Fruit fly (Drosophila melanogaster) whole organism, prepupa: ENCODE data around the gene CG15152.

Experiments
- CG10631 ChIP-seq: fragments of 200-800 bp; sonication (Bioruptor generic); optimal IDR thresholded peaks from 2 replicates; lab custom pipeline; 2016; ENCODE audit warnings: missing biosample characterization, missing genetic modification characterization
- CG10669 ChIP-seq: fragments of 200-800 bp; sonication (Bioruptor generic); optimal IDR thresholded peaks from 3 replicates; lab custom pipeline; 2018; ENCODE audit warnings: missing biosample characterization, mild to moderate bottlenecking, missing genetic modification characterization, moderate library complexity
- CG11762 ChIP-seq: fragments of 200-800 bp; sonication (Bioruptor generic); optimal IDR thresholded peaks from 3 replicates; lab custom pipeline; 2016; ENCODE audit warnings: missing biosample characterization, missing genetic modification characterization; ENCODE audit not compliant: insufficient read depth
- CG11902 ChIP-seq: fragments of 200-800 bp; sonication (Bioruptor generic); optimal IDR thresholded peaks from 3 replicates; lab custom pipeline; 2016; ENCODE audit warnings: missing biosample characterization, missing genetic modification characterization
- CG15336 ChIP-seq: fragments of 200-800 bp; sonication (Bioruptor generic); IDR thresholded peaks from 2 replicates; pipeline ENCODE4 v1.3.6; 2022; ENCODE audit warnings: missing biosample characterization, missing genetic modification characterization
- CG1621 ChIP-seq: fragments of 200-800 bp; sonication (Bioruptor generic); optimal IDR thresholded peaks from 3 replicates; lab custom pipeline; 2018; ENCODE audit warnings: missing biosample characterization, mild to moderate bottlenecking, missing genetic modification characterization
- CG16779 ChIP-seq: fragments of 200-800 bp; sonication (Bioruptor generic); optimal IDR thresholded peaks from 3 replicates; lab custom pipeline; 2017; ENCODE audit warnings: missing biosample characterization, mild to moderate bottlenecking, missing genetic modification characterization
- CG32006 ChIP-seq: fragments of 200-800 bp; sonication (Bioruptor generic); optimal IDR thresholded peaks from 3 replicates; lab custom pipeline; 2017; ENCODE audit warnings: missing biosample characterization, mild to moderate bottlenecking, missing genetic modification characterization
- CG34406 ChIP-seq: fragments of 200-800 bp; sonication (Bioruptor generic); optimal IDR thresholded peaks from 3 replicates; lab custom pipeline; 2016; ENCODE audit warnings: missing biosample characterization, missing genetic modification characterization
- CG3919 ChIP-seq: fragments of 200-800 bp; sonication (Bioruptor generic); optimal IDR thresholded peaks from 3 replicates; lab custom pipeline; 2016; ENCODE audit warnings: missing biosample characterization, missing genetic modification characterization
- CG4318 ChIP-seq: fragments of 200-800 bp; sonication (Bioruptor generic); optimal IDR thresholded peaks from 3 replicates; lab custom pipeline; 2017; ENCODE audit warnings: missing biosample characterization, mild to moderate bottlenecking, missing genetic modification characterization
- CG6163 ChIP-seq: fragments of 200-800 bp; sonication (Bioruptor generic); IDR thresholded peaks from 3 replicates; pipeline ENCODE4 v1.3.6; 2022; ENCODE audit warnings: missing biosample characterization, missing genetic modification characterization
- CG6276 ChIP-seq: fragments of 200-800 bp; sonication (Bioruptor generic); optimal IDR thresholded peaks from 2 replicates; lab custom pipeline; 2017; ENCODE audit warnings: missing biosample characterization, mild to moderate bottlenecking, missing genetic modification characterization
- CG6792 ChIP-seq: fragments of 200-800 bp; sonication (Bioruptor generic); optimal IDR thresholded peaks from 3 replicates; lab custom pipeline; 2016; ENCODE audit warnings: missing biosample characterization, missing genetic modification characterization
- CG6808 ChIP-seq: fragments of 200-800 bp; sonication (Bioruptor generic); optimal IDR thresholded peaks from 3 replicates; lab custom pipeline; 2017; ENCODE audit warnings: missing biosample characterization, missing genetic modification characterization, mild to moderate bottlenecking, moderate library complexity, missing genetic modification reagents
- CG8119 ChIP-seq: fragments of 200-800 bp; sonication (Bioruptor generic); IDR thresholded peaks from 3 replicates; pipeline ENCODE4 v1.3.6; 2022; ENCODE audit warnings: missing biosample characterization, missing genetic modification characterization
- CG8632 ChIP-seq: fragments of 200-800 bp; sonication (Bioruptor generic); optimal IDR thresholded peaks from 3 replicates; lab custom pipeline; 2016; ENCODE audit warnings: missing biosample characterization, missing genetic modification characterization
- CG9139 ChIP-seq: fragments of 200-800 bp; sonication (Bioruptor generic); optimal IDR thresholded peaks from 3 replicates; lab custom pipeline; 2017; ENCODE audit warnings: missing biosample characterization, mild to moderate bottlenecking, missing genetic modification characterization
- Eip75B ChIP-seq: fragments of 200-800 bp; sonication (Bioruptor generic); optimal IDR thresholded peaks from 3 replicates; lab custom pipeline; 2016; ENCODE audit warnings: missing biosample characterization, missing genetic modification characterization
- Eip78C ChIP-seq: fragments of 200-800 bp; sonication (Bioruptor generic); peaks from one replicate; lab custom pipeline; 2016; ENCODE audit warnings: missing biosample characterization, missing genetic modification characterization
- Eip93F ChIP-seq: fragments of 200-800 bp; sonication (Bioruptor generic); optimal IDR thresholded peaks from 2 replicates; lab custom pipeline; 2016; ENCODE audit warnings: missing biosample characterization, mild to moderate bottlenecking, missing genetic modification characterization
- Ets21C ChIP-seq: fragments of 200-800 bp; sonication (Bioruptor generic); optimal IDR thresholded peaks from 3 replicates; lab custom pipeline; 2016; ENCODE audit warnings: missing biosample characterization, missing genetic modification characterization
- Ets96B ChIP-seq: fragments of 200-800 bp; optimal IDR thresholded peaks from 2 replicates; lab custom pipeline; 2019; ENCODE audit warnings: missing biosample characterization, mild to moderate bottlenecking, missing genetic modification characterization, moderate library complexity
- Gug ChIP-seq: fragments of 200-800 bp; sonication (Bioruptor generic); IDR thresholded peaks from 2 replicates; pipeline ENCODE4 v1.3.6; 2022; ENCODE audit warnings: missing biosample characterization, missing genetic modification characterization
- Hr39 ChIP-seq: fragments of 200-800 bp; sonication (Bioruptor generic); optimal IDR thresholded peaks from 2 replicates; lab custom pipeline; 2016; ENCODE audit warnings: missing biosample characterization, missing genetic modification characterization
- Hr4 ChIP-seq: fragments of 200-800 bp; sonication (Bioruptor generic); optimal IDR thresholded peaks from 3 replicates; lab custom pipeline; 2016; ENCODE audit warnings: missing biosample characterization, missing genetic modification characterization
- Lpt ChIP-seq: fragments of 200-800 bp; sonication (Bioruptor generic); optimal IDR thresholded peaks from 3 replicates; lab custom pipeline; 2016; ENCODE audit warnings: missing biosample characterization, missing genetic modification characterization
- Met ChIP-seq: fragments of 200-800 bp; sonication (Bioruptor generic); optimal IDR thresholded peaks from 3 replicates; lab custom pipeline; 2016; ENCODE audit warnings: missing biosample characterization, missing genetic modification characterization
- Smox ChIP-seq: fragments of 200-800 bp; sonication (Bioruptor generic); optimal IDR thresholded peaks from 3 replicates; lab custom pipeline; 2016; ENCODE audit warnings: missing biosample characterization, missing genetic modification characterization
- Sox102F ChIP-seq: fragments of 200-800 bp; sonication (Bioruptor generic); optimal IDR thresholded peaks from 2 replicates; lab custom pipeline; 2016; ENCODE audit warnings: missing biosample characterization, mild to moderate bottlenecking, missing genetic modification characterization
- achi ChIP-seq: fragments of 200-800 bp; sonication (Bioruptor generic); optimal IDR thresholded peaks from 3 replicates; lab custom pipeline; 2016; ENCODE audit warnings: missing biosample characterization, missing genetic modification characterization
- acj6 ChIP-seq: fragments of 200-800 bp; sonication (Bioruptor generic); optimal IDR thresholded peaks from 3 replicates; lab custom pipeline; 2016; ENCODE audit warnings: missing biosample characterization, missing genetic modification characterization
- cyc ChIP-seq: fragments of 200-800 bp; sonication (Bioruptor generic); optimal IDR thresholded peaks from 3 replicates; lab custom pipeline; 2016; ENCODE audit warnings: missing biosample characterization, missing genetic modification characterization
- dac ChIP-seq: fragments of 200-800 bp; sonication (Bioruptor generic); optimal IDR thresholded peaks from 2 replicates; lab custom pipeline; 2017; ENCODE audit warnings: missing biosample characterization, mild to moderate bottlenecking, missing genetic modification characterization
- dsx ChIP-seq: fragments of 200-800 bp; optimal IDR thresholded peaks from 3 replicates; lab custom pipeline; 2019; ENCODE audit warnings: missing biosample characterization, mild to moderate bottlenecking, missing genetic modification characterization, moderate library complexity; ENCODE audit not compliant: poor library complexity, severe bottlenecking
- eg ChIP-seq: fragments of 200-800 bp; sonication (Bioruptor generic); IDR thresholded peaks from 3 replicates; pipeline ENCODE4 v1.3.6; 2022; ENCODE audit warnings: missing biosample characterization, missing genetic modification characterization
- fd59A ChIP-seq: fragments of 200-800 bp; sonication (Bioruptor generic); optimal IDR thresholded peaks from 2 replicates; lab custom pipeline; 2017; ENCODE audit warnings: missing biosample characterization, mild to moderate bottlenecking, missing genetic modification characterization, missing genetic modification reagents
- fd85E ChIP-seq: fragments of 200-800 bp; sonication (Bioruptor generic); optimal IDR thresholded peaks from 3 replicates; lab custom pipeline; 2016; ENCODE audit warnings: missing biosample characterization, missing genetic modification characterization
- lz ChIP-seq: fragments of 200-800 bp; sonication (Bioruptor generic); optimal IDR thresholded peaks from 3 replicates; lab custom pipeline; 2016; ENCODE audit warnings: missing biosample characterization, missing genetic modification characterization
- salr ChIP-seq, 2 experiments: fragments of 200-800 bp; sonication (Bioruptor generic); optimal IDR thresholded peaks; 3 replicates each; lab custom pipeline; 2016 to 2018; ENCODE audit warnings: missing biosample characterization in 2 of 2, missing genetic modification characterization in 2 of 2, mild to moderate bottlenecking in 1 of 2
- ss ChIP-seq, 2 experiments: fragments of 200-800 bp; sonication (Bioruptor generic); optimal IDR thresholded peaks; 2 replicates in 1 of 2; 3 replicates in 1 of 2; lab custom pipeline; 2017 to 2018; ENCODE audit warnings: mild to moderate bottlenecking in 2 of 2, missing biosample characterization in 2 of 2, missing genetic modification characterization in 2 of 2, moderate library complexity in 1 of 2
- svp ChIP-seq: fragments of 200-800 bp; sonication (Bioruptor generic); peaks from one replicate; lab custom pipeline; 2016; ENCODE audit warnings: missing biosample characterization, missing genetic modification characterization
- topi ChIP-seq: fragments of 200-800 bp; sonication (Bioruptor generic); optimal IDR thresholded peaks from 3 replicates; lab custom pipeline; 2016; ENCODE audit warnings: missing biosample characterization, missing genetic modification characterization
- vri ChIP-seq: fragments of 200-800 bp; sonication (Bioruptor generic); optimal IDR thresholded peaks from 3 replicates; lab custom pipeline; 2016; ENCODE audit warnings: missing biosample characterization, mild to moderate bottlenecking, missing genetic modification characterization

The CG15152 gene

dm6 chr2L:18145253-18145652 lies 30.9 kb downstream of the CG15152 start (continued):
- TF ChIP-seq CG16779 (tag; lab: Kevin White, UChicago) (peak; percentile 70), CG8632 (GFP tag; lab: Kevin White, UChicago) (peak; percentile 92), Smox (GFP tag; lab: Kevin White, UChicago) (peak; percentile 91), fd85E (GFP tag; lab: Kevin White, UChicago) (peak; percentile 69), CG10631 (GFP tag; lab: Kevin White, UChicago) (peak; percentile 91), CG6163 (peak; percentile 96), svp (GFP tag; lab: Kevin White, UChicago) (peak; percentile 95), CG6276 (peak; percentile 53), eg (GFP tag; lab: Robert Waterston, UW) (peak; percentile 87), CG15336 (GFP tag; lab: Robert Waterston, UW) (peak; percentile 81), CG11762 (GFP tag; lab: Kevin White, UChicago) (peak; percentile 89), Met (GFP tag; lab: Kevin White, UChicago) (peak; percentile 96)

- no peak for TF ChIP-seq topi (GFP tag; lab: Kevin White, UChicago)
- no peak for TF ChIP-seq Eip78C (GFP tag; lab: Kevin White, UChicago)
- no peak for TF ChIP-seq salr (GFP tag; optimal IDR thresholded peaks at IDR 0.05; lab: Kevin White, UChicago)
- no peak for TF ChIP-seq Eip75B (GFP tag; lab: Kevin White, UChicago)
- TF ChIP-seq vri, result no peak
- TF ChIP-seq achi (GFP tag; lab: Kevin White, UChicago), result no peak
- no peak for TF ChIP-seq CG11762 (GFP tag; lab: Kevin White, UChicago)
- TF ChIP-seq, all 60 proteins: peak for 0
Measured at dm6 chr2L:18145826-18146225, 31.5 kb downstream of the CG15152 start.

- peak; percentile 89 for TF ChIP-seq Eip78C (GFP tag; lab: Kevin White, UChicago)
- peak; percentile 67 for TF ChIP-seq Eip75B (GFP tag; lab: Kevin White, UChicago)
- TF ChIP-seq salr (GFP tag; optimal IDR thresholded peaks at IDR 0.05; lab: Kevin White, UChicago), result peak in 1 of 2 experiments; percentile 48
- TF ChIP-seq Hr39, result peak; percentile 44
- peak; percentile 14 for TF ChIP-seq Eip93F (GFP tag; lab: Kevin White, UChicago)
- no peak for TF ChIP-seq dac (GFP tag; lab: Kevin White, UChicago)
- TF ChIP-seq acj6 (GFP tag; lab: Kevin White, UChicago), result peak; percentile 73
- peak; percentile 45 for TF ChIP-seq Sox102F (GFP tag; lab: Kevin White, UChicago)
- TF ChIP-seq CG6792 (GFP tag; lab: Kevin White, UChicago), result peak; percentile 75
- TF ChIP-seq CG8119, result peak; percentile 57
- peak; percentile 51 for TF ChIP-seq fd59A (GFP tag; lab: Kevin White, UChicago)
- TF ChIP-seq fd85E (GFP tag; lab: Kevin White, UChicago), result peak; percentile 33
- peak; percentile 63 for TF ChIP-seq lz (GFP tag; lab: Kevin White, UChicago)
- TF ChIP-seq CG11902 (GFP tag; lab: Kevin White, UChicago), result peak; percentile 64
- peak; percentile 70 for TF ChIP-seq CG15336 (GFP tag; lab: Robert Waterston, UW)
- TF ChIP-seq CG1621, result peak; percentile 36
- TF ChIP-seq svp (GFP tag; lab: Kevin White, UChicago), result peak; percentile 86
- TF ChIP-seq achi (GFP tag; lab: Kevin White, UChicago), result peak; percentile 41
- TF ChIP-seq Ets96B, result peak; percentile 59
- TF ChIP-seq Met (GFP tag; lab: Kevin White, UChicago), result peak; percentile 67
- peak; percentile 63 for TF ChIP-seq CG10631 (GFP tag; lab: Kevin White, UChicago)
- peak; percentile 44; the same call in 1 of the 3 replicates for TF ChIP-seq eg (GFP tag; lab: Robert Waterston, UW)
- TF ChIP-seq Hr4 (GFP tag; lab: Kevin White, UChicago), result peak; percentile 61
- TF ChIP-seq cyc, result peak; percentile 27
- TF ChIP-seq ss (GFP tag; optimal IDR thresholded peaks at IDR 0.05; lab: Kevin White, UChicago), result peak; percentile 34 to 69
- TF ChIP-seq Gug (GFP tag; lab: Robert Waterston, UW), result no peak
- peak; percentile 57 for TF ChIP-seq CG3919 (GFP tag; lab: Kevin White, UChicago)
- peak; percentile 69 for TF ChIP-seq CG11762 (GFP tag; lab: Kevin White, UChicago)
- peak; percentile 72 for TF ChIP-seq CG34406 (GFP tag; lab: Kevin White, UChicago)
- peak; percentile 52 for TF ChIP-seq dsx (GFP tag; lab: Kevin White, UChicago)
- peak; percentile 41 for TF ChIP-seq CG9139
- TF ChIP-seq Ets21C (GFP tag; lab: Kevin White, UChicago), result peak; percentile 33
- peak; percentile 48 for TF ChIP-seq CG6276
- peak; percentile 50 for TF ChIP-seq CG4318 (GFP tag; lab: Kevin White, UChicago)
- peak; percentile 76 for TF ChIP-seq CG6808 (GFP tag; lab: Kevin White, UChicago)
- peak; percentile 66 for TF ChIP-seq CG8632 (GFP tag; lab: Kevin White, UChicago)
- peak; percentile 68 for TF ChIP-seq CG10669 (GFP tag; lab: Kevin White, UChicago)
- peak; percentile 47 for TF ChIP-seq Lpt (GFP tag; lab: Kevin White, UChicago)
- peak; percentile 81 for TF ChIP-seq CG32006 (GFP tag; lab: Kevin White, UChicago)
- TF ChIP-seq vri, result no peak
Measured at dm6 chr2L:18146618-18147099, 32.3 kb downstream of the CG15152 start.
